Fruit fly (Drosophila melanogaster): Measurements from ENCODE around the gene Dref.

Dref gene

dm6 chr2L:10009293-10009695 is 42.3 kb upstream of the Dref start, which contains the start of gene Trp1 (continued):
- TF ChIP-seq CG12236 (GFP tag; optimal IDR thresholded peaks at IDR 0.05), result no peak
- no peak for TF ChIP-seq gce (GFP tag; IDR thresholded peaks at IDR 0.05)
- peak; percentile 21; the same call in 1 of the 2 replicates for TF ChIP-seq Drgx (GFP tag; IDR thresholded peaks at IDR 0.05)
- no peak for TF ChIP-seq Poxn (GFP tag; IDR thresholded peaks at IDR 0.05)
- no peak for TF ChIP-seq Meics (GFP tag; optimal IDR thresholded peaks at IDR 0.05)
- no peak for TF ChIP-seq pum (GFP tag; optimal IDR thresholded peaks at IDR 0.05)
- TF ChIP-seq bigmax (GFP tag; optimal IDR thresholded peaks at IDR 0.05), result no peak
- no peak for TF ChIP-seq Ada2b (GFP tag; IDR thresholded peaks at IDR 0.05)
- TF ChIP-seq CG16779 (GFP tag; IDR thresholded peaks at IDR 0.05), result no peak
- no peak for TF ChIP-seq Fer3 (tag; optimal IDR thresholded peaks at IDR 0.05)
- TF ChIP-seq CG1603 (tag; optimal IDR thresholded peaks at IDR 0.05), result peak; percentile 46
- no peak for TF ChIP-seq CG1602 (GFP tag; optimal IDR thresholded peaks at IDR 0.05)
- TF ChIP-seq CG17361 (GFP tag; IDR thresholded peaks at IDR 0.05), result no peak
- peak; percentile 84 for TF ChIP-seq CG2129 (GFP tag; IDR thresholded peaks at IDR 0.05; ENCODE audit: partially characterized antibody)
- TF ChIP-seq CG7963 (GFP tag; IDR thresholded peaks at IDR 0.05; ENCODE audit: partially characterized antibody), result peak; percentile 88
- peak in 1 of 2 experiments; percentile 21 for TF ChIP-seq bsh (GFP tag; optimal IDR thresholded peaks at IDR 0.05)
- TF ChIP-seq Scr (GFP tag; IDR thresholded peaks at IDR 0.05; ENCODE audit: partially characterized antibody), result peak; percentile 94
- peak; percentile 57 for TF ChIP-seq abd-A (tag; optimal IDR thresholded peaks at IDR 0.05)
- no peak for TF ChIP-seq CG12769 (tag; optimal IDR thresholded peaks at IDR 0.05)
- TF ChIP-seq gcm (GFP tag; optimal IDR thresholded peaks at IDR 0.05), result no peak
- no peak for TF ChIP-seq seq (GFP tag; IDR thresholded peaks at IDR 0.05)
- TF ChIP-seq ase (GFP tag; IDR thresholded peaks at IDR 0.05), result no peak
- TF ChIP-seq Hr78 (GFP tag; optimal IDR thresholded peaks at IDR 0.05), result no peak
- peak in 1 of 2 experiments; percentile 64 for TF ChIP-seq insv (GFP tag; optimal IDR thresholded peaks at IDR 0.05)
- TF ChIP-seq CG3163 (GFP tag; optimal IDR thresholded peaks at IDR 0.05), result no peak
- TF ChIP-seq pb (GFP tag; optimal IDR thresholded peaks at IDR 0.05), result no peak
- peak; percentile 36 for TF ChIP-seq Dp (GFP tag; optimal IDR thresholded peaks at IDR 0.05)
- TF ChIP-seq Dbx (GFP tag; IDR thresholded peaks at IDR 0.05), result no peak
- TF ChIP-seq sisA (GFP tag; IDR thresholded peaks at IDR 0.05), result no peak
- no peak for TF ChIP-seq Optix (GFP tag; IDR thresholded peaks at IDR 0.05)
- TF ChIP-seq Sox100B (GFP tag; optimal IDR thresholded peaks at IDR 0.05), result no peak
- no peak for TF ChIP-seq CG11695 (GFP tag; IDR thresholded peaks at IDR 0.05)

dm6 chr2L:10004574-10004973 is 37.5 kb upstream of the Dref start:
- peak; percentile 97 for TF ChIP-seq Adf1 (GFP tag; IDR thresholded peaks at IDR 0.05)
- no peak for TF ChIP-seq grn (GFP tag; optimal IDR thresholded peaks at IDR 0.05)
- no peak for TF ChIP-seq CG8281 (tag; optimal IDR thresholded peaks at IDR 0.05)
- TF ChIP-seq Dip2 (GFP tag; IDR thresholded peaks at IDR 0.05), result no peak
- peak; percentile 58 for TF ChIP-seq Ets65A (GFP tag)
- peak; percentile 24 for TF ChIP-seq jumu (GFP tag; optimal IDR thresholded peaks at IDR 0.05)
- TF ChIP-seq TFAM (GFP tag; optimal IDR thresholded peaks at IDR 0.05), result no peak
- TF ChIP-seq zfh1 (GFP tag; IDR thresholded peaks at IDR 0.05), result 0 out of 3 replicates have a peak, but pooled peaks have one; percentile 4
- TF ChIP-seq CG9609 (GFP tag; optimal IDR thresholded peaks at IDR 0.05), result no peak
- peak; percentile 76 for TF ChIP-seq sd (tag; optimal IDR thresholded peaks at IDR 0.05)
- no peak for TF ChIP-seq CG18599 (GFP tag; optimal IDR thresholded peaks at IDR 0.05)
- no peak for TF ChIP-seq bowl (GFP tag; IDR thresholded peaks at IDR 0.05)
- peak; percentile 9 for TF ChIP-seq CG17912 (GFP tag; optimal IDR thresholded peaks at IDR 0.05)
- no peak for TF ChIP-seq Hr51 (GFP tag; optimal IDR thresholded peaks at IDR 0.05)
- no peak for TF ChIP-seq Mes4 (GFP tag; optimal IDR thresholded peaks at IDR 0.05)
- no peak for TF ChIP-seq Fer1 (GFP tag; optimal IDR thresholded peaks at IDR 0.05)
- TF ChIP-seq Dp (GFP tag; optimal IDR thresholded peaks at IDR 0.05), result peak; percentile 20
- no peak for TF ChIP-seq slbo (GFP tag; IDR thresholded peaks at IDR 0.05)
- TF ChIP-seq vvl (GFP tag; IDR thresholded peaks at IDR 0.05), result peak; percentile 26; the same call in 1 of the 2 replicates
- TF ChIP-seq CG18011 (GFP tag; optimal IDR thresholded peaks at IDR 0.05), result peak; percentile 93
- no peak for TF ChIP-seq CG3281 (GFP tag; optimal IDR thresholded peaks at IDR 0.05)
- peak; percentile 54 for TF ChIP-seq Ets97D (GFP tag; optimal IDR thresholded peaks at IDR 0.05)

Data from whole organism, embryonic.